Worm (Caenorhabditis elegans) whole organism, early embryonic: ENCODE data around the gene clec-140.

Source experiments
- B0310.2 ChIP-seq: sonication (generic microtip); optimal IDR thresholded peaks from 2 replicates; lab custom pipeline; 2016; ENCODE audit warnings: mild to moderate bottlenecking, missing genetic modification characterization, missing compliant biosample characterization
- F13C5.2 ChIP-seq: sonication (generic microtip); optimal IDR thresholded peaks from 2 replicates; lab custom pipeline; 2017; ENCODE audit warnings: mild to moderate bottlenecking, missing genetic modification characterization, inconsistent platforms, missing compliant biosample characterization
- aly-1 ChIP-seq: sonication (generic microtip); optimal IDR thresholded peaks from 2 replicates; lab custom pipeline; 2016; ENCODE audit warnings: missing genetic modification characterization, missing compliant biosample characterization
- ama-1 ChIP-seq: fragments of 150-350 bp; optimal IDR thresholded peaks from 2 replicates; lab custom pipeline; 2014
- ceh-13 ChIP-seq: fragments of 200-800 bp; sonication (Bioruptor generic); optimal IDR thresholded peaks from 2 replicates; lab custom pipeline; 2018; ENCODE audit warnings: mild to moderate bottlenecking, missing genetic modification characterization, missing compliant biosample characterization
- ceh-36 ChIP-seq: sonication (generic microtip); optimal IDR thresholded peaks from 2 replicates; lab custom pipeline; 2016; ENCODE audit warnings: missing genetic modification characterization, inconsistent platforms, missing compliant biosample characterization
- flt-1 ChIP-seq: fragments of 200-800 bp; sonication (Bioruptor generic); IDR thresholded peaks from 2 replicates; pipeline ENCODE4 v1.3.6; 2022; ENCODE audit warnings: missing genetic modification characterization, missing compliant biosample characterization
- scrt-1 ChIP-seq: fragments of 200-800 bp; sonication (Bioruptor generic); IDR thresholded peaks from 2 replicates; pipeline ENCODE4 v1.3.6; 2022; ENCODE audit warnings: missing genetic modification characterization, missing compliant biosample characterization
- sea-1 ChIP-seq: fragments of 200-800 bp; sonication (Bioruptor generic); conservative IDR thresholded peaks from 2 replicates; pipeline ENCODE4 v1.3.6; 2022; ENCODE audit warnings: missing genetic modification characterization, missing compliant biosample characterization

- TF ChIP-seq flt-1 (GFP tag; lab: Robert Waterston, UW) (no peak), ama-1 (lab: Kevin White, UChicago) (no peak), ceh-36 (tag; lab: Kevin White, UChicago) (no peak), F13C5.2 (tag; lab: Kevin White, UChicago) (no peak), B0310.2 (tag; lab: Kevin White, UChicago) (no peak), scrt-1 (GFP tag; lab: Robert Waterston, UW) (no peak), ceh-13 (GFP tag; lab: Kevin White, UChicago) (no peak), aly-1 (tag; lab: Kevin White, UChicago) (no peak), sea-1 (GFP tag; lab: Robert Waterston, UW) (no peak)
Measured at ce11 chrII:4658245-4658644, 14.6 kb upstream of the clec-140 start.
